Fruit fly (Drosophila melanogaster): Measurements from ENCODE around the gene CG45105.

DNA sequence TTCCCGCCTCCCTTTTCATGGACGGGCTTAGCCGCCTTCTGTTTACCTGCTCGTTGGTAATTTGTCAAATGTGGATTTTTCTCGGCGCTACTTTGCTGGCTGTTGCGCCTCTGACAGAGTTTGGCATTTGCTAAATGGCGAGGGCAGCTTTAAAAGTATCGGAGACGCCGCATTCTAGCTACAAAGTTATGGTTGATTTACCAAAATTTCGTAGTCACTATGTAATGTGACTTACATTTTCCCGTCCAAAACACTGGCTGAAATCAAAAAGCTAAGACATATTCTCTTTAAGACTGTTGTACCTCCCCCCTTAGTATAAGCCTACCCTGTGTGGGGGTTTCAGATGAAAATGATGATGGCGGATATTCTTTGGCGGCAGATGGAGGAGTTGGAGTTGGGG, 29.8 kb upstream of the CG45105 start:
- TF ChIP-seq psq (optimal IDR thresholded peaks at IDR 0.05) (no peak), ttk (optimal IDR thresholded peaks at IDR 0.05) (no peak)
